Fruit fly (Drosophila melanogaster) whole organism, embryonic: ENCODE data around the gene CG15422.

Source experiments
- Asciz ChIP-seq: fragments of 200-800 bp; sonication (Bioruptor generic); optimal IDR thresholded peaks from 2 replicates; lab custom pipeline; 2017; ENCODE audit warnings: missing biosample characterization, mild to moderate bottlenecking, missing genetic modification characterization, missing genetic modification reagents
- BEAF-32 ChIP-seq: fragments of 200-800 bp; sonication (Bioruptor generic); optimal IDR thresholded peaks from 3 replicates; lab custom pipeline; 2017; ENCODE audit warnings: missing biosample characterization, missing genetic modification characterization, mild to moderate bottlenecking, moderate library complexity, missing genetic modification reagents
- CG10267 ChIP-seq: fragments of 200-800 bp; sonication (Bioruptor generic); optimal IDR thresholded peaks from 2 replicates; lab custom pipeline; 2018; ENCODE audit warnings: missing biosample characterization, mild to moderate bottlenecking, missing genetic modification characterization, moderate library complexity
- CG10565 ChIP-seq: fragments of 200-800 bp; sonication (Bioruptor generic); optimal IDR thresholded peaks from 3 replicates; lab custom pipeline; 2016; ENCODE audit warnings: missing biosample characterization, mild to moderate bottlenecking, missing genetic modification characterization
- CG12744 ChIP-seq: fragments of 200-800 bp; sonication (Bioruptor generic); optimal IDR thresholded peaks from 2 replicates; lab custom pipeline; 2016; ENCODE audit warnings: missing biosample characterization, missing genetic modification characterization
- CG13624 ChIP-seq: fragments of 200-800 bp; sonication (Bioruptor generic); optimal IDR thresholded peaks from 2 replicates; lab custom pipeline; 2016; ENCODE audit warnings: missing biosample characterization, missing genetic modification characterization
- CG13894 ChIP-seq: fragments of 200-800 bp; sonication (Bioruptor generic); optimal IDR thresholded peaks from 3 replicates; lab custom pipeline; 2018; ENCODE audit warnings: missing biosample characterization, mild to moderate bottlenecking, missing genetic modification characterization, moderate library complexity
- CG15696 ChIP-seq: fragments of 200-800 bp; sonication (Bioruptor generic); optimal IDR thresholded peaks from 2 replicates; lab custom pipeline; 2019; ENCODE audit warnings: missing biosample characterization, mild to moderate bottlenecking, missing genetic modification characterization, moderate library complexity
- CG18619 ChIP-seq: fragments of 200-800 bp; sonication (Bioruptor generic); optimal IDR thresholded peaks from 3 replicates; lab custom pipeline; 2017; ENCODE audit warnings: missing biosample characterization, mild to moderate bottlenecking, missing genetic modification characterization
- CG2712 ChIP-seq: fragments of 200-800 bp; optimal IDR thresholded peaks from 3 replicates; lab custom pipeline; 2019; ENCODE audit warnings: missing biosample characterization, mild to moderate bottlenecking, missing genetic modification characterization, moderate library complexity
- CG33557 ChIP-seq: fragments of 200-800 bp; sonication (Bioruptor generic); optimal IDR thresholded peaks from 2 replicates; lab custom pipeline; 2019; ENCODE audit warnings: missing biosample characterization, mild to moderate bottlenecking, missing genetic modification characterization, moderate library complexity
- CG3838 ChIP-seq: fragments of 200-800 bp; sonication (Bioruptor generic); optimal IDR thresholded peaks from 3 replicates; lab custom pipeline; 2016; ENCODE audit warnings: missing biosample characterization, missing genetic modification characterization
- CG43689 ChIP-seq: fragments of 200-800 bp; sonication (Bioruptor generic); IDR thresholded peaks from 2 replicates; pipeline ENCODE4 v1.3.6; 2022; ENCODE audit warnings: missing biosample characterization, missing genetic modification characterization
- CG4617 ChIP-seq: fragments of 200-800 bp; sonication (Bioruptor generic); optimal IDR thresholded peaks from 3 replicates; lab custom pipeline; 2016; ENCODE audit warnings: missing biosample characterization, missing genetic modification characterization, borderline replicate concordance
- CG5180 ChIP-seq: fragments of 200-800 bp; sonication (Bioruptor generic); optimal IDR thresholded peaks from 3 replicates; lab custom pipeline; 2017; ENCODE audit warnings: missing biosample characterization, missing genetic modification characterization, mild to moderate bottlenecking, moderate library complexity, missing genetic modification reagents
- CG6765 ChIP-seq: fragments of 200-800 bp; sonication (Bioruptor generic); optimal IDR thresholded peaks from 3 replicates; lab custom pipeline; 2017; ENCODE audit warnings: missing biosample characterization, mild to moderate bottlenecking, missing genetic modification characterization
- CG6791 ChIP-seq: fragments of 200-800 bp; sonication (Bioruptor generic); IDR thresholded peaks from 3 replicates; pipeline ENCODE4 v1.3.6; 2022; ENCODE audit warnings: missing biosample characterization, missing genetic modification characterization; ENCODE audit not compliant: partially characterized antibody
- CG7372 ChIP-seq: fragments of 200-800 bp; sonication (Bioruptor generic); IDR thresholded peaks from 2 replicates; pipeline ENCODE4 v1.3.6; 2022; ENCODE audit warnings: missing biosample characterization, missing genetic modification characterization
- CG7839 ChIP-seq: fragments of 200-800 bp; sonication (Bioruptor generic); optimal IDR thresholded peaks from 3 replicates; lab custom pipeline; 2018; ENCODE audit warnings: missing biosample characterization, mild to moderate bottlenecking, missing genetic modification characterization, moderate library complexity
- CG8281 ChIP-seq: fragments of 200-800 bp; sonication (Bioruptor generic); optimal IDR thresholded peaks from 2 replicates; lab custom pipeline; 2018; ENCODE audit warnings: missing biosample characterization, mild to moderate bottlenecking, missing genetic modification characterization, moderate library complexity
- CG9215 ChIP-seq: fragments of 200-800 bp; sonication (Bioruptor generic); IDR thresholded peaks from 2 replicates; pipeline ENCODE4 v1.3.6; 2022; ENCODE audit warnings: missing biosample characterization, missing genetic modification characterization
- CG9817 ChIP-seq: fragments of 200-800 bp; sonication (Bioruptor generic); optimal IDR thresholded peaks from 2 replicates; lab custom pipeline; 2018; ENCODE audit warnings: missing biosample characterization, mild to moderate bottlenecking, missing genetic modification characterization, moderate library complexity
- CTCF ChIP-seq: fragments of 200-800 bp; sonication (Bioruptor generic); optimal IDR thresholded peaks from 2 replicates; lab custom pipeline; 2017; ENCODE audit warnings: missing biosample characterization, mild to moderate bottlenecking, missing genetic modification characterization, moderate library complexity
- CoRest ChIP-seq: fragments of 200-800 bp; sonication (Bioruptor generic); optimal IDR thresholded peaks from 3 replicates; lab custom pipeline; 2018; ENCODE audit warnings: missing biosample characterization, mild to moderate bottlenecking, missing genetic modification characterization, moderate library complexity
- D19B ChIP-seq: fragments of 200-800 bp; sonication (Bioruptor generic); optimal IDR thresholded peaks from 2 replicates; lab custom pipeline; 2017; ENCODE audit warnings: missing biosample characterization, mild to moderate bottlenecking, missing genetic modification characterization
- Eip74EF ChIP-seq, 2 experiments: fragments of 200-800 bp in 1 of 2; fragments of >200 bp in 1 of 2; sonication (Bioruptor generic) in 1 of 2; optimal IDR thresholded peaks; 2 replicates each; lab custom pipeline; 2017 to 2019; ENCODE audit warnings: missing biosample characterization in 2 of 2, missing genetic modification characterization in 2 of 2, mild to moderate bottlenecking in 1 of 2, moderate library complexity in 1 of 2
- Fer1 ChIP-seq: fragments of 200-800 bp; sonication (Bioruptor generic); optimal IDR thresholded peaks from 2 replicates; lab custom pipeline; 2017; ENCODE audit warnings: missing biosample characterization, mild to moderate bottlenecking, missing genetic modification characterization
- H2.0 ChIP-seq: fragments of 200-800 bp; sonication (Bioruptor generic); IDR thresholded peaks from 2 replicates; pipeline ENCODE4 v1.3.6; 2022; ENCODE audit warnings: missing biosample characterization, missing genetic modification characterization
- HLHmδ ChIP-seq: fragments of 200-800 bp; sonication (Bioruptor generic); optimal IDR thresholded peaks from 2 replicates; lab custom pipeline; 2018; ENCODE audit warnings: missing biosample characterization, mild to moderate bottlenecking, missing genetic modification characterization, moderate library complexity
- Hey ChIP-seq: fragments of 200-800 bp; sonication (Bioruptor generic); optimal IDR thresholded peaks from 3 replicates; lab custom pipeline; 2018; ENCODE audit warnings: missing biosample characterization, mild to moderate bottlenecking, missing genetic modification characterization
- Hmr ChIP-seq: fragments of 200-800 bp; sonication (Bioruptor generic); optimal IDR thresholded peaks from 3 replicates; lab custom pipeline; 2017; ENCODE audit warnings: mild to moderate bottlenecking, missing biosample characterization, missing genetic modification reagents, missing genetic modification characterization
- Hmx ChIP-seq: fragments of 200-800 bp; sonication (Bioruptor generic); optimal IDR thresholded peaks from 2 replicates; lab custom pipeline; 2016; ENCODE audit warnings: missing biosample characterization, missing genetic modification characterization
- Hr78 ChIP-seq, 2 experiments: fragments of 200-800 bp in 1 of 2; fragments of >200 bp in 1 of 2; sonication (Bioruptor generic) in 1 of 2; optimal IDR thresholded peaks; 2 replicates each; lab custom pipeline; 2017 to 2019; ENCODE audit warnings: missing biosample characterization in 2 of 2, missing genetic modification characterization in 2 of 2, mild to moderate bottlenecking in 1 of 2, moderate library complexity in 1 of 2
- NK7.1 ChIP-seq: fragments of 200-800 bp; sonication (Bioruptor generic); optimal IDR thresholded peaks from 3 replicates; lab custom pipeline; 2016; ENCODE audit warnings: missing biosample characterization, missing genetic modification characterization
- PHDP ChIP-seq: fragments of 200-800 bp; sonication (Bioruptor generic); optimal IDR thresholded peaks from 3 replicates; lab custom pipeline; 2018; ENCODE audit warnings: missing biosample characterization, mild to moderate bottlenecking, missing genetic modification characterization, moderate library complexity
- Scr ChIP-seq: fragments of 200-800 bp; sonication (Bioruptor generic); IDR thresholded peaks from 2 replicates; pipeline ENCODE4 v1.3.6; 2022; ENCODE audit warnings: missing biosample characterization, missing genetic modification characterization; ENCODE audit not compliant: partially characterized antibody
- aop ChIP-seq: fragments of 200-800 bp; sonication (Bioruptor generic); IDR thresholded peaks from 2 replicates; pipeline ENCODE4 v1.3.6; 2022; ENCODE audit warnings: missing biosample characterization, missing genetic modification characterization
- cato ChIP-seq: fragments of 200-800 bp; sonication (Bioruptor generic); optimal IDR thresholded peaks from 2 replicates; lab custom pipeline; 2016; ENCODE audit warnings: missing biosample characterization, missing genetic modification characterization, borderline replicate concordance
- danr ChIP-seq: fragments of 200-800 bp; sonication (Bioruptor generic); IDR thresholded peaks from 2 replicates; pipeline ENCODE4 v1.3.6; 2022; ENCODE audit warnings: missing biosample characterization, missing genetic modification characterization
- eve ChIP-seq, 2 experiments: fragments of >200 bp; optimal IDR thresholded peaks; 2 replicates each; lab custom pipeline; 2017; ENCODE audit warnings: missing biosample characterization in 2 of 2, missing genetic modification characterization in 2 of 2
- exex ChIP-seq: fragments of 200-800 bp; sonication (Bioruptor generic); optimal IDR thresholded peaks from 4 replicates; lab custom pipeline; 2018; ENCODE audit warnings: missing biosample characterization, mild to moderate bottlenecking, missing genetic modification characterization, moderate library complexity
- ftz-f1 ChIP-seq: fragments of 200-800 bp; sonication (Bioruptor generic); optimal IDR thresholded peaks from 2 replicates; lab custom pipeline; 2016; ENCODE audit warnings: missing biosample characterization, missing genetic modification characterization
- gcm ChIP-seq: fragments of 200-800 bp; sonication (Bioruptor generic); optimal IDR thresholded peaks from 2 replicates; lab custom pipeline; 2019; ENCODE audit warnings: missing biosample characterization, mild to moderate bottlenecking, missing genetic modification characterization, moderate library complexity
- lmd ChIP-seq: fragments of 200-800 bp; sonication (Bioruptor generic); IDR thresholded peaks from 2 replicates; pipeline ENCODE4 v1.3.6; 2022; ENCODE audit warnings: missing biosample characterization, missing genetic modification characterization
- mld ChIP-seq: fragments of 200-800 bp; sonication (Bioruptor generic); IDR thresholded peaks from 3 replicates; pipeline ENCODE4 v1.3.6; 2022; ENCODE audit warnings: missing biosample characterization, missing genetic modification characterization; ENCODE audit not compliant: partially characterized antibody
- nmo ChIP-seq: fragments of 200-800 bp; sonication (Bioruptor generic); optimal IDR thresholded peaks from 2 replicates; lab custom pipeline; 2018; ENCODE audit warnings: missing biosample characterization, mild to moderate bottlenecking, missing genetic modification characterization, moderate library complexity
- pnt ChIP-seq: fragments of 200-800 bp; sonication (Bioruptor generic); optimal IDR thresholded peaks from 3 replicates; lab custom pipeline; 2016; ENCODE audit warnings: missing biosample characterization, missing genetic modification characterization
- shn ChIP-seq: fragments of 200-800 bp; sonication (Bioruptor generic); optimal IDR thresholded peaks from 3 replicates; lab custom pipeline; 2016; ENCODE audit warnings: missing biosample characterization, missing genetic modification characterization
- sima ChIP-seq: fragments of 200-800 bp; sonication (Bioruptor generic); optimal IDR thresholded peaks from 2 replicates; lab custom pipeline; 2016; ENCODE audit warnings: missing biosample characterization, missing genetic modification characterization

The CG15422 gene

DNA sequence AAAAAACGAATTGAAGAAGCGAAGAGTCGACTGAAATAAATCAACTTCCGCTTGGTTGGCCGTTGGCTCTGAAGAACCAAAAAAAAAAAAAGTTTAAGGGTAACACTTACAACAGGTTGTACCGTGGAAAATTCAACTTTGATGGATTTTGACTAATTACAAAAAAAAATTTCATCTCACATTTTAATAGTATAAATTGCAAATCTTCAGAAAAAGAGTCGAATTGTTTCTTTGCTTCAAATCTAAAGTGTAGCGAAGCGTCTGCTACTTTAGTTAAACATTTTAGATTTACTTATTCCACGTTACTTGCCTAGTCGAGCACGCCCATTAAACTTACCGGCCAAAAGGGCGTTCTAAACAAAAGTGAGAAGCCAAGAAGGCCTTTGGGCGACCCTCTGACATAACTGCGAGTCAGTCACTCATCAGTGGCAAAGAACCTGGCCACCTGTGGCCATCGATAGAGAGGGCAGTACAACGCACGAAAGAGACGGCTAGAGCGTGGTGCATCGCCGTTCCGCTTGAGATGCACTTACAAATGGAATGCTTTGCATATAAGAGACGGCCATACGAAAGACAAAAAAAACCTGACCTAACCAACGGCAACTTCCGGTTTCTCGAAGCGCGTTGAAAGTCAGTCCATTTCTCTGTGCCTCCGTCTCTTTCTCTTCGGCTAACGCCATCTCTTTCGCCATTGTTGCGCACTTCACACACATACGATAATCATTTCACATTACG is 17.0 kb downstream of the CG15422 start (continued):
- TF ChIP-seq BEAF-32 (GFP tag; lab: Kevin White, UChicago) (no peak), CG18619 (GFP tag; lab: Kevin White, UChicago) (no peak), CG10267 (tag; lab: Kevin White, UChicago) (peak; percentile 13), CG43689 (no peak), CG9817 (no peak), Hmr (GFP tag; lab: Kevin White, UChicago) (no peak), CG10565 (GFP tag; lab: Kevin White, UChicago) (no peak), Asciz (GFP tag; lab: Kevin White, UChicago) (no peak), CG7372 (GFP tag; lab: Robert Waterston, UW) (no peak), NK7.1 (GFP tag; lab: Kevin White, UChicago) (no peak), CG4617 (no peak), CG6791 (GFP tag; lab: Robert Waterston, UW) (no peak), Hmx (GFP tag; lab: Kevin White, UChicago) (no peak), PHDP (tag; lab: Kevin White, UChicago) (no peak), sima (GFP tag; lab: Kevin White, UChicago) (no peak), CG7839 (peak; percentile 14), Fer1 (GFP tag; lab: Kevin White, UChicago) (no peak), Scr (GFP tag; lab: Robert Waterston, UW) (no peak), D19B (GFP tag; lab: Kevin White, UChicago) (peak; percentile 10), CTCF (no peak), ftz-f1 (GFP tag; lab: Kevin White, UChicago) (no peak), pnt (no peak), eve (GFP tag; optimal IDR thresholded peaks at IDR 0.05; lab: Kevin White, UChicago) (no peak), CoRest (tag; lab: Kevin White, UChicago) (no peak), lmd (GFP tag; lab: Robert Waterston, UW) (no peak), gcm (GFP tag; lab: Kevin White, UChicago) (no peak), CG8281 (tag; lab: Kevin White, UChicago) (no peak), danr (GFP tag; lab: Robert Waterston, UW) (no peak), CG9215 (GFP tag; lab: Robert Waterston, UW) (no peak), CG13624 (GFP tag; lab: Kevin White, UChicago) (no peak), CG12744 (GFP tag; lab: Kevin White, UChicago) (no peak), mld (GFP tag; lab: Robert Waterston, UW) (no peak), CG33557 (no peak), cato (GFP tag; lab: Kevin White, UChicago) (no peak), exex (tag; lab: Kevin White, UChicago) (no peak), aop (GFP tag; lab: Robert Waterston, UW) (peak; percentile 82), Hr78 (GFP tag; optimal IDR thresholded peaks at IDR 0.05; lab: Kevin White, UChicago) (no peak), CG15696 (tag; lab: Kevin White, UChicago) (no peak), CG3838 (GFP tag; lab: Kevin White, UChicago) (no peak), CG13894 (tag; lab: Kevin White, UChicago) (no peak), shn (GFP tag; lab: Kevin White, UChicago) (no peak), HLHmδ (GFP tag; lab: Kevin White, UChicago) (no peak), CG5180 (peak; percentile 42), H2.0 (GFP tag; lab: Robert Waterston, UW) (no peak), CG6765 (GFP tag; lab: Kevin White, UChicago) (no peak), nmo (no peak), Eip74EF (GFP tag; optimal IDR thresholded peaks at IDR 0.05; lab: Kevin White, UChicago) (no peak), CG2712 (tag; lab: Kevin White, UChicago) (peak; percentile 20), Hey (tag; lab: Kevin White, UChicago) (no peak)
